Worm (Caenorhabditis elegans) whole organism, L3 larva: ENCODE measurements around the gene T12G3.4.

ENCODE experiments used
- ZK546.5 ChIP-seq: sonication (generic microtip); optimal IDR thresholded peaks from 2 replicates; lab custom pipeline; 2017; ENCODE audit warnings: missing biosample characterization, missing genetic modification characterization
- aly-2 ChIP-seq: fragments of 150-350 bp; optimal IDR thresholded peaks from 2 replicates; lab custom pipeline; 2014; ENCODE audit warnings: missing biosample characterization, missing genetic modification characterization
- ama-1 ChIP-seq: fragments of 150-350 bp; optimal IDR thresholded peaks from 2 replicates; lab custom pipeline; 2018
- ceh-16 ChIP-seq: sonication (generic microtip); optimal IDR thresholded peaks from 2 replicates; lab custom pipeline; 2017; ENCODE audit warnings: missing biosample characterization, missing genetic modification characterization
- fkh-10 ChIP-seq: sonication (generic microtip); optimal IDR thresholded peaks from 2 replicates; lab custom pipeline; 2017; ENCODE audit warnings: missing biosample characterization, missing genetic modification reagents, missing genetic modification characterization
- fos-1 ChIP-seq: fragments of 150-350 bp; optimal IDR thresholded peaks from 2 replicates; lab custom pipeline; 2014; ENCODE audit warnings: missing biosample characterization, missing genetic modification characterization
- lin-39 ChIP-seq: fragments of 150-350 bp; optimal IDR thresholded peaks from 2 replicates; lab custom pipeline; 2018; ENCODE audit warnings: missing biosample characterization, missing genetic modification reagents, missing genetic modification characterization
- lsy-12 ChIP-seq: sonication (generic microtip); optimal IDR thresholded peaks from 2 replicates; lab custom pipeline; 2016; ENCODE audit warnings: mild to moderate bottlenecking, missing genetic modification characterization, missing compliant biosample characterization
- nhr-12 ChIP-seq: fragments of 150-350 bp; optimal IDR thresholded peaks from 2 replicates; lab custom pipeline; 2014; ENCODE audit warnings: missing biosample characterization, missing genetic modification characterization
- nhr-237 ChIP-seq: fragments of 150-350 bp; optimal IDR thresholded peaks from 2 replicates; lab custom pipeline; 2014; ENCODE audit warnings: missing biosample characterization, missing genetic modification characterization
- pha-4 ChIP-seq: fragments of 150-350 bp; optimal IDR thresholded peaks from 2 replicates; lab custom pipeline; 2014; ENCODE audit warnings: missing biosample characterization, missing genetic modification reagents, missing genetic modification characterization
- snpc-4 ChIP-seq: fragments of 150-350 bp; optimal IDR thresholded peaks from 2 replicates; lab custom pipeline; 2014; ENCODE audit warnings: missing biosample characterization, missing genetic modification characterization
- ztf-11 ChIP-seq: fragments of 150-350 bp; optimal IDR thresholded peaks from 2 replicates; lab custom pipeline; 2014; ENCODE audit warnings: missing biosample characterization, missing genetic modification characterization
- ztf-4 ChIP-seq: fragments of 150-350 bp; optimal IDR thresholded peaks from 2 replicates; lab custom pipeline; 2014; ENCODE audit warnings: missing biosample characterization, missing genetic modification characterization

DNA sequence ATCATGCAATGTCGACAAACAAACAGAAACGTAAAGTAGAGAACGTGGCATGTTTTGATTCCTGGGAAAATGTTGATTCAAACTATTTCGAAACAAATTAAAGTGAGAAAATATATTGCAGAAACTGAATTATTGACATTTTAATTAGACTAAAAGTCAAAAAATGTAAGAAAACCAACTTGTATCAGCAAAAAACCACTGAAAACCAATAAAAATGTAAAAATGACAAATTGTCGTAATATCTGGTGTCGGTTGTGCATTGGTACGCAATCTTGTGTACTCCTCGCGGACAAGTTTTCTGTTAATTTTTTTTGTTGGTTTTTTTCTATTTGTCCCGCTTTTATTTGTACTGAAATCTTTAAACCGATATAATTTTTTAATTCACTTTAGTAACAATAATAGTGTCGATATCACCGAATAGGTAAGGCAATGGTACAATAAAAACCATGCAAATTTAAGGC lies 18.3 kb upstream of the T12G3.4 start, which contains the start of gene T12G3.11:
- TF ChIP-seq nhr-237 (tag; lab: Kevin White, UChicago) (no peak), snpc-4 (tag; lab: Kevin White, UChicago) (peak; percentile 26), lsy-12 (no peak), nhr-12 (no peak), ZK546.5 (tag; lab: Kevin White, UChicago) (no peak), ztf-4 (no peak), ama-1 (lab: Kevin White, UChicago) (no peak), pha-4 (peak; percentile 46), ztf-11 (tag; lab: Kevin White, UChicago) (no peak), fkh-10 (GFP tag; lab: Kevin White, UChicago) (no peak), lin-39 (tag; lab: Kevin White, UChicago) (no peak), ceh-16 (no peak), fos-1 (tag; lab: Kevin White, UChicago) (no peak), aly-2 (tag; lab: Kevin White, UChicago) (no peak)
